Worm (Caenorhabditis elegans) whole organism, early embryonic: ENCODE measurements around the gene nlp-26.

Source experiments
- B0310.2 ChIP-seq: sonication (generic microtip); optimal IDR thresholded peaks from 2 replicates; lab custom pipeline; 2016; ENCODE audit warnings: mild to moderate bottlenecking, missing genetic modification characterization, missing compliant biosample characterization
- F13C5.2 ChIP-seq: sonication (generic microtip); optimal IDR thresholded peaks from 2 replicates; lab custom pipeline; 2017; ENCODE audit warnings: mild to moderate bottlenecking, missing genetic modification characterization, inconsistent platforms, missing compliant biosample characterization
- aly-1 ChIP-seq: sonication (generic microtip); optimal IDR thresholded peaks from 2 replicates; lab custom pipeline; 2016; ENCODE audit warnings: missing genetic modification characterization, missing compliant biosample characterization
- ama-1 ChIP-seq: fragments of 150-350 bp; optimal IDR thresholded peaks from 2 replicates; lab custom pipeline; 2014
- ceh-36 ChIP-seq: sonication (generic microtip); optimal IDR thresholded peaks from 2 replicates; lab custom pipeline; 2016; ENCODE audit warnings: missing genetic modification characterization, inconsistent platforms, missing compliant biosample characterization
- ets-7 ChIP-seq: sonication (generic microtip); optimal IDR thresholded peaks from 2 replicates; lab custom pipeline; 2016; ENCODE audit warnings: missing genotype, missing genetic modification characterization, missing compliant biosample characterization
- hnd-1 ChIP-seq: sonication (generic microtip); optimal IDR thresholded peaks from 2 replicates; lab custom pipeline; 2016; ENCODE audit warnings: missing genetic modification characterization, missing compliant biosample characterization
- pes-1 ChIP-seq: fragments of 200-800 bp; sonication (Bioruptor generic); IDR thresholded peaks from 2 replicates; pipeline ENCODE4 v1.3.6; 2022; ENCODE audit warnings: missing genetic modification reagents, missing genetic modification characterization, missing compliant biosample characterization
- sea-1 ChIP-seq: fragments of 200-800 bp; sonication (Bioruptor generic); conservative IDR thresholded peaks from 2 replicates; pipeline ENCODE4 v1.3.6; 2022; ENCODE audit warnings: missing genetic modification characterization, missing compliant biosample characterization
- tbx-37 ChIP-seq: fragments of 200-800 bp; sonication (Bioruptor generic); conservative IDR thresholded peaks from 2 replicates; pipeline ENCODE4 v1.3.6; 2022; ENCODE audit warnings: missing genetic modification reagents, missing genetic modification characterization, missing compliant biosample characterization
- tra-4 ChIP-seq: sonication (generic microtip); optimal IDR thresholded peaks from 2 replicates; lab custom pipeline; 2017; ENCODE audit warnings: missing genetic modification characterization, missing compliant biosample characterization

The nlp-26 gene

DNA sequence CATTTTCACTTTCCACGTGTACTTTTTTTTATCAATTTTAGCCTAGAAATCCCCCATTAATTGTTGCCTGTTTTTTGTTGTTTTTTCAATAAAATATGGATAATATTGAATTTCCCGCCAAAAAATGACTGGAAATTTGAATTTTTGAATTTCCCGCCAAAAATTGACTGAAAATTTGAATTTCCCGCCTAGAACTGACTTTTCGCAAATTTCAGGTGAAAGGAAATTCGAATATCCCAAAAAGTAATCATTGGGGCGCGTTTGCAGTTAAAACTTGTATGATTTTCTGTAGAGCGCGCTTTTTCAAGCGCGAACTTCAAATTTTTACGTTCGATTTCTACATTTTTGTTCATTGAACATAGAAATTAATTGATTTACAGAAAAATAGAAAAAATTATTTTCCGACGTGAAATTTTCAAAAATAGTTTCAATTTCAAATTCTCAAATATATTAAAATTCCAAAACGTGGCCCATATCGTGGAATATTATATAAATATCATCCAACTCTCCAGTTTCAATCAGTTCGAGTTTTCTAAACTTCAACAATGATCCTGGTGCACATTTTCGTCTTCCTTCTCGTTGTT is 32.4 kb downstream of the nlp-26 start, which contains the start of gene Y43F8C.9:
Y43F8C.9 (plus strand) TSS at position 534 of the 584 bp plus-strand sequence.
- TF ChIP-seq F13C5.2 (no peak), ama-1 (lab: Kevin White, UChicago) (no peak), tra-4 (no peak), pes-1 (GFP tag; lab: Robert Waterston, UW) (no peak), aly-1 (tag; lab: Kevin White, UChicago) (no peak), ets-7 (tag; lab: Kevin White, UChicago) (no peak)

ce11 chrV:19655151-19655550 is 41.9 kb downstream of the nlp-26 start, which contains the start of gene dmd-3:
Gene dmd-3 (minus strand): TSS chrV:19655251.
- TF ChIP-seq hnd-1 (tag; lab: Kevin White, UChicago) (no peak), pes-1 (GFP tag; lab: Robert Waterston, UW) (no peak), ets-7 (tag; lab: Kevin White, UChicago) (no peak), B0310.2 (tag; lab: Kevin White, UChicago) (no peak), aly-1 (tag; lab: Kevin White, UChicago) (no peak), ceh-36 (tag; lab: Kevin White, UChicago) (no peak), tbx-37 (GFP tag; lab: Robert Waterston, UW) (no peak), tra-4 (no peak), sea-1 (GFP tag; lab: Robert Waterston, UW) (no peak), ama-1 (lab: Kevin White, UChicago) (no peak)
